Fruit fly (Drosophila melanogaster) whole organism, embryonic: ENCODE results near the gene Socs36E.

ENCODE experiments used
- Adf1 ChIP-seq: fragments of 200-800 bp; sonication (Bioruptor generic); IDR thresholded peaks from 2 replicates; pipeline ENCODE4 v1.3.6; 2022; ENCODE audit warnings: missing biosample characterization, missing genetic modification characterization
- Atf3 ChIP-seq: fragments of 200-800 bp; sonication (Bioruptor generic); optimal IDR thresholded peaks from 3 replicates; lab custom pipeline; 2016; ENCODE audit warnings: missing biosample characterization, missing genetic modification characterization
- Atf6 ChIP-seq: fragments of 200-800 bp; sonication (Bioruptor generic); IDR thresholded peaks from 2 replicates; pipeline ENCODE4 v1.3.6; 2022; ENCODE audit warnings: missing biosample characterization, missing genetic modification characterization
- BtbVII ChIP-seq: fragments of 200-800 bp; sonication (Bioruptor generic); optimal IDR thresholded peaks from 3 replicates; lab custom pipeline; 2017; ENCODE audit warnings: missing biosample characterization, mild to moderate bottlenecking, missing genetic modification characterization
- CG10274 ChIP-seq: fragments of 200-800 bp; sonication (Bioruptor generic); optimal IDR thresholded peaks from 3 replicates; lab custom pipeline; 2017; ENCODE audit warnings: missing biosample characterization, mild to moderate bottlenecking, missing genetic modification characterization
- CG14050 ChIP-seq: fragments of 200-800 bp; sonication (Bioruptor generic); IDR thresholded peaks from 3 replicates; pipeline ENCODE4 v1.3.6; 2022; ENCODE audit warnings: missing biosample characterization, missing genetic modification characterization
- CG15269 ChIP-seq: fragments of 200-800 bp; sonication (Bioruptor generic); optimal IDR thresholded peaks from 2 replicates; lab custom pipeline; 2018; ENCODE audit warnings: missing biosample characterization, mild to moderate bottlenecking, missing genetic modification characterization, moderate library complexity
- CG17328 ChIP-seq: fragments of 200-800 bp; sonication (Bioruptor generic); IDR thresholded peaks from 2 replicates; pipeline ENCODE4 v1.3.6; 2022; ENCODE audit warnings: missing biosample characterization, missing genetic modification characterization
- CG18262 ChIP-seq: fragments of 200-800 bp; optimal IDR thresholded peaks from 3 replicates; lab custom pipeline; 2019; ENCODE audit warnings: missing biosample characterization, mild to moderate bottlenecking, missing genetic modification characterization, moderate library complexity
- CG1832 ChIP-seq: fragments of 200-800 bp; sonication (Bioruptor generic); optimal IDR thresholded peaks from 2 replicates; lab custom pipeline; 2017; ENCODE audit warnings: missing biosample characterization, mild to moderate bottlenecking, missing genetic modification characterization, inconsistent platforms
- CG31441 ChIP-seq: fragments of 200-800 bp; sonication (Bioruptor generic); IDR thresholded peaks from 2 replicates; pipeline ENCODE4 v1.3.6; 2022; ENCODE audit warnings: missing biosample characterization, missing genetic modification characterization
- CG34376 ChIP-seq: fragments of 200-800 bp; sonication (Bioruptor generic); optimal IDR thresholded peaks from 2 replicates; lab custom pipeline; 2018; ENCODE audit warnings: missing biosample characterization, mild to moderate bottlenecking, missing genetic modification characterization
- CG34422 ChIP-seq: fragments of 200-800 bp; sonication (Bioruptor generic); IDR thresholded peaks from 3 replicates; pipeline ENCODE4 v1.3.6; 2022; ENCODE audit warnings: missing biosample characterization, missing genetic modification characterization
- CG5245 ChIP-seq: fragments of 200-800 bp; sonication (Bioruptor generic); optimal IDR thresholded peaks from 3 replicates; lab custom pipeline; 2016; ENCODE audit warnings: missing biosample characterization, missing genetic modification characterization
- CG6254 ChIP-seq: fragments of 200-800 bp; sonication (Bioruptor generic); optimal IDR thresholded peaks from 3 replicates; lab custom pipeline; 2017; ENCODE audit warnings: mild to moderate bottlenecking, missing biosample characterization, missing genetic modification reagents, missing genetic modification characterization
- CG7839 ChIP-seq: fragments of 200-800 bp; sonication (Bioruptor generic); optimal IDR thresholded peaks from 3 replicates; lab custom pipeline; 2018; ENCODE audit warnings: missing biosample characterization, mild to moderate bottlenecking, missing genetic modification characterization, moderate library complexity
- CG7928 ChIP-seq: fragments of 200-800 bp; sonication (Bioruptor generic); optimal IDR thresholded peaks from 2 replicates; lab custom pipeline; 2017; ENCODE audit warnings: missing biosample characterization, mild to moderate bottlenecking, missing genetic modification characterization
- CG8089 ChIP-seq: fragments of 200-800 bp; sonication (Bioruptor generic); optimal IDR thresholded peaks from 3 replicates; lab custom pipeline; 2016; ENCODE audit warnings: missing biosample characterization, missing genetic modification characterization
- CoRest ChIP-seq: fragments of 200-800 bp; sonication (Bioruptor generic); optimal IDR thresholded peaks from 3 replicates; lab custom pipeline; 2018; ENCODE audit warnings: missing biosample characterization, mild to moderate bottlenecking, missing genetic modification characterization, moderate library complexity
- CrebB ChIP-seq: fragments of 200-800 bp; sonication (Bioruptor generic); optimal IDR thresholded peaks from 3 replicates; lab custom pipeline; 2018; ENCODE audit warnings: missing biosample characterization, mild to moderate bottlenecking, missing genetic modification characterization
- D ChIP-seq, 2 experiments: fragments of 200-800 bp in 1 of 2; fragments of >200 bp in 1 of 2; sonication (Bioruptor generic) in 1 of 2; optimal IDR thresholded peaks; 2 replicates in 1 of 2; 3 replicates in 1 of 2; lab custom pipeline; 2017; ENCODE audit warnings: mild to moderate bottlenecking in 1 of 2, missing biosample characterization in 1 of 2, missing genetic modification characterization in 1 of 2, missing genetic modification reagents in 1 of 2
- E2f2 ChIP-seq: fragments of 200-800 bp; sonication (Bioruptor generic); IDR thresholded peaks from 2 replicates; pipeline ENCODE4 v1.3.6; 2022; ENCODE audit warnings: missing biosample characterization, missing genetic modification characterization
- GATAe ChIP-seq: fragments of 200-800 bp; sonication (Bioruptor generic); conservative IDR thresholded peaks from 2 replicates; pipeline ENCODE4 v1.3.6; 2022; ENCODE audit warnings: missing biosample characterization, missing genetic modification characterization
- Hand ChIP-seq: fragments of 200-800 bp; sonication (Bioruptor generic); optimal IDR thresholded peaks from 2 replicates; lab custom pipeline; 2017; ENCODE audit warnings: mild to moderate bottlenecking, missing biosample characterization, missing genetic modification reagents, missing genetic modification characterization
- MESR4 ChIP-seq: fragments of 200-800 bp; sonication (Bioruptor generic); optimal IDR thresholded peaks from 2 replicates; lab custom pipeline; 2018; ENCODE audit warnings: missing biosample characterization, mild to moderate bottlenecking, missing genetic modification characterization, moderate library complexity
- Mad ChIP-seq: fragments of 200-800 bp; sonication (Bioruptor generic); optimal IDR thresholded peaks from 2 replicates; lab custom pipeline; 2016; ENCODE audit warnings: missing biosample characterization, missing genetic modification characterization
- Meics ChIP-seq: fragments of 200-800 bp; sonication (Bioruptor generic); optimal IDR thresholded peaks from 2 replicates; lab custom pipeline; 2017; ENCODE audit warnings: missing biosample characterization, mild to moderate bottlenecking, missing genetic modification characterization
- Vsx1 ChIP-seq: fragments of 200-800 bp; sonication (Bioruptor generic); optimal IDR thresholded peaks from 2 replicates; lab custom pipeline; 2017; ENCODE audit warnings: missing biosample characterization, mild to moderate bottlenecking, missing genetic modification characterization, missing genetic modification reagents
- bowl ChIP-seq: fragments of 200-800 bp; sonication (Bioruptor generic); IDR thresholded peaks from 2 replicates; pipeline ENCODE4 v1.3.6; 2022; ENCODE audit warnings: missing biosample characterization, missing genetic modification characterization
- dati ChIP-seq: fragments of 200-800 bp; sonication (Bioruptor generic); IDR thresholded peaks from 2 replicates; pipeline ENCODE4 v1.3.6; 2022; ENCODE audit warnings: missing biosample characterization, missing genetic modification characterization
- dmrt11E ChIP-seq: fragments of 200-800 bp; sonication (Bioruptor generic); optimal IDR thresholded peaks from 3 replicates; lab custom pipeline; 2018; ENCODE audit warnings: missing biosample characterization, mild to moderate bottlenecking, missing genetic modification characterization, moderate library complexity
- dpn ChIP-seq, 2 experiments: fragments of 200-800 bp; sonication (Bioruptor generic); optimal IDR thresholded peaks; 3 replicates each; lab custom pipeline; 2016; ENCODE audit warnings: missing biosample characterization in 2 of 2, missing genetic modification characterization in 2 of 2
- dysf ChIP-seq: fragments of 200-800 bp; sonication (Bioruptor generic); IDR thresholded peaks from 3 replicates; pipeline ENCODE4 v1.3.6; 2022; ENCODE audit warnings: missing biosample characterization, missing genetic modification characterization
- emc ChIP-seq: fragments of 200-800 bp; sonication (Bioruptor generic); optimal IDR thresholded peaks from 2 replicates; lab custom pipeline; 2016; ENCODE audit warnings: missing biosample characterization, missing genetic modification characterization
- exex ChIP-seq: fragments of 200-800 bp; sonication (Bioruptor generic); optimal IDR thresholded peaks from 4 replicates; lab custom pipeline; 2018; ENCODE audit warnings: missing biosample characterization, mild to moderate bottlenecking, missing genetic modification characterization, moderate library complexity
- grn ChIP-seq: fragments of 200-800 bp; sonication (Bioruptor generic); optimal IDR thresholded peaks from 3 replicates; lab custom pipeline; 2017; ENCODE audit warnings: missing biosample characterization, missing genetic modification characterization
- hb ChIP-seq: fragments of 200-800 bp; sonication (Bioruptor generic); IDR thresholded peaks from 3 replicates; pipeline ENCODE4 v1.3.6; 2022; ENCODE audit warnings: missing biosample characterization, missing genetic modification characterization; ENCODE audit not compliant: partially characterized antibody
- hth ChIP-seq: fragments of >200 bp; optimal IDR thresholded peaks from 2 replicates; lab custom pipeline; 2017; ENCODE audit warnings: inconsistent platforms
- lab ChIP-seq: fragments of 200-800 bp; sonication (Bioruptor generic); optimal IDR thresholded peaks from 3 replicates; lab custom pipeline; 2017; ENCODE audit warnings: missing biosample characterization, missing genetic modification characterization, mild to moderate bottlenecking, moderate library complexity, missing genetic modification reagents
- luna ChIP-seq: fragments of 200-800 bp; sonication (Bioruptor generic); optimal IDR thresholded peaks from 2 replicates; lab custom pipeline; 2016; ENCODE audit warnings: missing biosample characterization, missing genetic modification characterization
- mirr ChIP-seq: fragments of 200-800 bp; sonication (Bioruptor generic); optimal IDR thresholded peaks from 3 replicates; lab custom pipeline; 2018; ENCODE audit warnings: missing biosample characterization, mild to moderate bottlenecking, missing genetic modification characterization
- nerfin-2 ChIP-seq: fragments of 200-800 bp; sonication (Bioruptor generic); IDR thresholded peaks from 2 replicates; pipeline ENCODE4 v1.3.6; 2022; ENCODE audit warnings: missing biosample characterization, missing genetic modification characterization; ENCODE audit not compliant: partially characterized antibody
- odd ChIP-seq: fragments of 200-800 bp; sonication (Bioruptor generic); optimal IDR thresholded peaks from 2 replicates; lab custom pipeline; 2017; ENCODE audit warnings: missing biosample characterization, mild to moderate bottlenecking, missing genetic modification characterization
- psq ChIP-seq: fragments of 200-800 bp; sonication (Bioruptor generic); optimal IDR thresholded peaks from 2 replicates; lab custom pipeline; 2017; ENCODE audit warnings: missing biosample characterization, missing genetic modification characterization
- sens ChIP-seq: fragments of 200-800 bp; sonication (Bioruptor generic); peaks from one replicate; lab custom pipeline; 2016; ENCODE audit warnings: missing biosample characterization, missing genetic modification characterization
- sima ChIP-seq: fragments of 200-800 bp; sonication (Bioruptor generic); optimal IDR thresholded peaks from 2 replicates; lab custom pipeline; 2016; ENCODE audit warnings: missing biosample characterization, missing genetic modification characterization
- sug ChIP-seq: fragments of 200-800 bp; optimal IDR thresholded peaks from 2 replicates; lab custom pipeline; 2019; ENCODE audit warnings: missing biosample characterization, mild to moderate bottlenecking, missing genetic modification characterization, moderate library complexity
- toy ChIP-seq: fragments of 200-800 bp; sonication (Bioruptor generic); IDR thresholded peaks from 2 replicates; pipeline ENCODE4 v1.3.6; 2022; ENCODE audit warnings: missing biosample characterization, missing genetic modification characterization
- vvl ChIP-seq: fragments of 200-800 bp; sonication (Bioruptor generic); IDR thresholded peaks from 2 replicates; pipeline ENCODE4 v1.3.6; 2022; ENCODE audit warnings: missing biosample characterization, missing genetic modification characterization
- zen ChIP-seq: fragments of 200-800 bp; sonication (Bioruptor generic); optimal IDR thresholded peaks from 3 replicates; lab custom pipeline; 2018; ENCODE audit warnings: missing biosample characterization, mild to moderate bottlenecking, missing genetic modification characterization, moderate library complexity

Socs36E gene

dm6 chr2L:18115104-18115503 is 37.1 kb downstream of the Socs36E start (continued):
- TF ChIP-seq CG8089 (GFP tag; lab: Kevin White, UChicago) (no peak), CG17328 (GFP tag; lab: Robert Waterston, UW) (no peak), sens (GFP tag; lab: Kevin White, UChicago) (peak; percentile 39), CG14050 (GFP tag; lab: Robert Waterston, UW) (no peak), CG7928 (GFP tag; lab: Kevin White, UChicago) (no peak), CG15269 (peak; percentile 1), E2f2 (GFP tag; lab: Robert Waterston, UW) (no peak), CoRest (no peak), Atf3 (GFP tag; lab: Kevin White, UChicago) (no peak), exex (tag; lab: Kevin White, UChicago) (peak; percentile 91), lab (GFP tag; lab: Kevin White, UChicago) (peak; percentile 2), dati (no peak), CG34376 (GFP tag; lab: Kevin White, UChicago) (peak; percentile 35), CG18262 (tag; lab: Kevin White, UChicago) (no peak), BtbVII (GFP tag; lab: Kevin White, UChicago) (no peak), mirr (GFP tag; lab: Kevin White, UChicago) (peak; percentile 40)

- no peak for TF ChIP-seq CrebB (tag; lab: Kevin White, UChicago)
- no peak for TF ChIP-seq CG31441
- TF ChIP-seq CG34422: no peak
- no peak for TF ChIP-seq CG7839 (tag; lab: Kevin White, UChicago)
- TF ChIP-seq zen (tag; lab: Kevin White, UChicago): no peak
- no peak for TF ChIP-seq MESR4 (GFP tag; lab: Kevin White, UChicago)
- TF ChIP-seq hb (GFP tag; lab: Robert Waterston, UW): no peak
- TF ChIP-seq grn (GFP tag; lab: Kevin White, UChicago): peak; percentile 92
- no peak for TF ChIP-seq Hand (GFP tag; lab: Kevin White, UChicago)
- no peak for TF ChIP-seq D (optimal IDR thresholded peaks at IDR 0.05; lab: Kevin White, UChicago)
- no peak for TF ChIP-seq D (GFP tag; optimal IDR thresholded peaks at IDR 0.05; lab: Kevin White, UChicago)
- no peak for TF ChIP-seq Vsx1 (GFP tag; lab: Kevin White, UChicago)
- peak; percentile 69 for TF ChIP-seq GATAe (GFP tag; lab: Robert Waterston, UW)
- no peak for TF ChIP-seq Meics (GFP tag; lab: Kevin White, UChicago)
- TF ChIP-seq exex (tag; lab: Kevin White, UChicago): peak; percentile 92
- TF ChIP-seq Atf6 (GFP tag; lab: Robert Waterston, UW): no peak
- TF ChIP-seq CG1832 (GFP tag; lab: Kevin White, UChicago): no peak
- no peak for TF ChIP-seq Mad
- no peak for TF ChIP-seq hth
- TF ChIP-seq bowl (GFP tag; lab: Robert Waterston, UW): no peak
- TF ChIP-seq dysf (GFP tag; lab: Robert Waterston, UW): no peak
- TF ChIP-seq odd (GFP tag; lab: Kevin White, UChicago): no peak
- TF ChIP-seq dpn (GFP tag; optimal IDR thresholded peaks at IDR 0.05; lab: Kevin White, UChicago): no peak
- no peak for TF ChIP-seq sima (GFP tag; lab: Kevin White, UChicago)
- no peak for TF ChIP-seq psq (GFP tag; lab: Kevin White, UChicago)
- no peak for TF ChIP-seq dmrt11E (tag; lab: Kevin White, UChicago)
- TF ChIP-seq CG34376 (GFP tag; lab: Kevin White, UChicago): peak; percentile 72
- no peak for TF ChIP-seq CG6254
- TF ChIP-seq luna (GFP tag; lab: Kevin White, UChicago): no peak
- no peak for TF ChIP-seq Adf1 (GFP tag; lab: Robert Waterston, UW)
- no peak for TF ChIP-seq emc (GFP tag; lab: Kevin White, UChicago)
- no peak for TF ChIP-seq CG10274 (GFP tag; lab: Kevin White, UChicago)
- TF ChIP-seq CG8089 (GFP tag; lab: Kevin White, UChicago): no peak
- TF ChIP-seq CG5245: no peak
- TF ChIP-seq toy (GFP tag; lab: Robert Waterston, UW): no peak
- TF ChIP-seq nerfin-2: no peak
- no peak for TF ChIP-seq vvl
- peak; percentile 79 for TF ChIP-seq sug (tag; lab: Kevin White, UChicago)
Observed at dm6 chr2L:18114176-18114703, 38.0 kb downstream of the Socs36E start, which contains the start of gene CG15152. Gene CG15152 (plus strand): TSS chr2L:18114547.
